Worm (Caenorhabditis elegans): Measurements from ENCODE around the gene gpcp-1.

The gpcp-1 gene

DNA sequence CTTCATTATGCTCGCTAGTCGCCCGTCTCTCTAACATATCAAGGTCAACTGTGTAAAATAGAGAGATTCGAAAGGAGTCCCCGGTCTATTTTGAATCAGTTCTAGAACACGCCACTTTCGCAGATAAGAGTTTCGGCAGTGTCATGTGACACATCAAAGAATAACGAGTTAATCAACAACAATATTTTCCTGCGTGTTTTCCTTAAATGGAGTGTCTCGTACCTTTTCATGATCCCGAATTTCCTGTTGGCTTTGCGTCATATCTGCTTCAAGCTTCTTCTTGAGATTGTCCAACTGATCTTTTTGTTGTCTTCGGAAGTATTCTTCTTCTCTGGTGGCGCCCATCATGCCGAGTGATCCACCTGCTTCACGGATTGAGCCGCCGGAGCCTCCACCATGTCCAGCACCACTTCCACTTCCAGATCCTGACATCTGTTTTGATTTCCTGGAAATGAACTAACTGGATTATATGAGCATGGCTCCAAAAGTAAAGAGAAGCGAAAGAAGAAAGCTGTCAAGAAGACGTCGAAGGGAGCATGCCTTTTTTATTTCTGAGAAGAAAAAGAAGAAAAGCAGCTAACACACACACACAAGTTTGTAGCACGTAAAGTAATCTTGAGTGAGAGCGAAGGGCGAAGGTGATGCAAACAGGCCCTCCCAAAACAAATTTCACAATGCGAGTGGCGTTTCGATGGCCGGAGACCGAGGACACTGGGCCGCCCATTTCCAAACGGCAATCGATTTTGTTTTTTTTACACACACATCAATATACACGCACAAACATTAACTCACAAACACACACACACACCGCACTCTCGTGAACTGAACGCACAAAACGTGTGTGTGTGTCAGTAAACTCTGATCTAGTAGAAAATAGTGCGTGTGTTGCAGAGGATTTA, 5.0 kb upstream of the gpcp-1 start (continued):
- TF ChIP-seq F44E2.7 (GFP tag; IDR thresholded peaks at IDR 0.05) (no peak), mes-2 (tag; optimal IDR thresholded peaks at IDR 0.05; ENCODE audit: poor library complexity, severe bottlenecking) (peak; percentile 24), mxl-3 (GFP tag; optimal IDR thresholded peaks at IDR 0.05) (no peak), pqm-1 (tag; optimal IDR thresholded peaks at IDR 0.05) (no peak), madf-9 (GFP tag; conservative IDR thresholded peaks at IDR 0.05) (no peak), ztf-11 (tag; optimal IDR thresholded peaks at IDR 0.05) (no peak), R02D3.7 (tag; optimal IDR thresholded peaks at IDR 0.05) (no peak), nhr-10 (tag; optimal IDR thresholded peaks at IDR 0.05) (peak; percentile 43), lin-38 (GFP tag; IDR thresholded peaks at IDR 0.05) (no peak), Y105C5A.15 (GFP tag; IDR thresholded peaks at IDR 0.05) (no peak), egl-43 (GFP tag; IDR thresholded peaks at IDR 0.05) (no peak), zip-11 (GFP tag; IDR thresholded peaks at IDR 0.05) (no peak), ceh-62 (tag; optimal IDR thresholded peaks at IDR 0.05) (no peak), egl-27 (tag; optimal IDR thresholded peaks at IDR 0.05) (no peak), hmg-1.1 (GFP tag; IDR thresholded peaks at IDR 0.05) (no peak), ZK546.5 (tag; optimal IDR thresholded peaks at IDR 0.05) (no peak), mxl-2 (GFP tag; conservative IDR thresholded peaks at IDR 0.05) (no peak), skn-1 (tag; optimal IDR thresholded peaks at IDR 0.05) (no peak), hif-1 (tag; optimal IDR thresholded peaks at IDR 0.05) (no peak), nhr-25 (tag; optimal IDR thresholded peaks at IDR 0.05; ENCODE audit: borderline replicate concordance, insufficient read depth) (peak; percentile 54), gei-8 (GFP tag; optimal IDR thresholded peaks at IDR 0.05) (no peak), set-16 (GFP tag; IDR thresholded peaks at IDR 0.05) (peak; percentile 39; the same call in 1 of the 2 replicates), unc-62 (GFP tag; optimal IDR thresholded peaks at IDR 0.05 in 1 of 2) (peak in 1 of 2 experiments; percentile 93), unc-62 (tag; optimal IDR thresholded peaks at IDR 0.05) (no peak), zfp-2 (tag; optimal IDR thresholded peaks at IDR 0.05) (no peak), cey-2 (tag; optimal IDR thresholded peaks at IDR 0.05; ENCODE audit: borderline replicate concordance, insufficient read depth) (no peak), spr-3 (GFP tag; optimal IDR thresholded peaks at IDR 0.05) (no peak), aha-1 (tag) (peak; percentile 89), daf-19 (GFP tag; conservative IDR thresholded peaks at IDR 0.05) (no peak), dmd-8 (GFP tag; IDR thresholded peaks at IDR 0.05) (no peak), D1046.2 (GFP tag; IDR thresholded peaks at IDR 0.05) (peak; percentile 38; the same call in 1 of the 2 replicates), nhr-237 (tag; optimal IDR thresholded peaks at IDR 0.05) (no peak), zfp-3 (GFP tag; conservative IDR thresholded peaks at IDR 0.05) (peak; percentile 68; the same call in 1 of the 2 replicates), nhr-111 (GFP tag; optimal IDR thresholded peaks at IDR 0.05) (no peak), unc-130 (GFP tag; optimal IDR thresholded peaks at IDR 0.05) (no peak), nhr-41 (GFP tag; IDR thresholded peaks at IDR 0.05) (no peak), nhr-28 (tag; optimal IDR thresholded peaks at IDR 0.05) (peak; percentile 84), dve-1 (tag; optimal IDR thresholded peaks at IDR 0.05; ENCODE audit: insufficient read depth) (peak; percentile 85), lin-39 (tag; optimal IDR thresholded peaks at IDR 0.05) (no peak), jun-1 (tag; optimal IDR thresholded peaks at IDR 0.05) (no peak), F49E8.2 (tag; optimal IDR thresholded peaks at IDR 0.05; ENCODE audit: borderline replicate concordance) (no peak), ZK337.2 (GFP tag; IDR thresholded peaks at IDR 0.05) (no peak), lin-15B (tag; optimal IDR thresholded peaks at IDR 0.05) (no peak), php-3 (GFP tag; IDR thresholded peaks at IDR 0.05) (peak; percentile 51; the same call in 1 of the 2 replicates), lir-3 (tag; optimal IDR thresholded peaks at IDR 0.05) (no peak), attf-4 (tag; optimal IDR thresholded peaks at IDR 0.05) (no peak), ceh-20 (GFP tag; IDR thresholded peaks at IDR 0.05) (no peak), hlh-11 (tag; optimal IDR thresholded peaks at IDR 0.05) (peak; percentile 63), nhr-76 (tag; optimal IDR thresholded peaks at IDR 0.05) (no peak)

Data from whole organism, L4 larva.